Fruit fly (Drosophila melanogaster): ENCODE data around the gene CG11504.

Gene CG11504

DNA sequence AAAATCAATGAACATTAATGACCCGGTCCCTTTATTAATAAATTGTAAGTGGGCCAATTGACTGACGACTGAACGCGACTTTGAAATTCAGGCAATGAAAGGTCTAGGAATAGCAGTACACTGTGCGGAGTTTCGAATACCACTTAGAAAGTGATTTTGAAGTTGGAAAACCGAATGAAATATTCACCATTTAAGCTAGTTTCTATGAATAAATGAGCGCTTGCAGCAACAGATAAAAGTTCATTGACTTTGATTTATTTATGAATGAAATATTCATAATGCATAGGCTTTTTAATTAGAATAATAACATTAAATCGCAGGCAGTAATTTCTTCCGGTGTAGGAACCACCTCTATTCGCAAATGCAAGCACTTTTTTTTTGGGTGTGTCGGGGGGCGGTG lies 23.3 kb downstream of the CG11504 start (continued):
- TF ChIP-seq inv (GFP tag; IDR thresholded peaks at IDR 0.05; ENCODE audit: partially characterized antibody) (no peak), Hsf (GFP tag; optimal IDR thresholded peaks at IDR 0.05) (no peak), CG11247 (GFP tag; IDR thresholded peaks at IDR 0.05) (no peak), dan (GFP tag; IDR thresholded peaks at IDR 0.05) (no peak), CG34376 (GFP tag; optimal IDR thresholded peaks at IDR 0.05) (no peak), gcm (GFP tag; optimal IDR thresholded peaks at IDR 0.05) (no peak), CG18764 (GFP tag; optimal IDR thresholded peaks at IDR 0.05) (no peak), Atf3 (GFP tag; optimal IDR thresholded peaks at IDR 0.05) (no peak), CG14050 (GFP tag; IDR thresholded peaks at IDR 0.05) (no peak), Sry-β (GFP tag; optimal IDR thresholded peaks at IDR 0.05) (no peak), aop (GFP tag; IDR thresholded peaks at IDR 0.05) (no peak), Dip2 (GFP tag; IDR thresholded peaks at IDR 0.05) (no peak), CG13894 (tag; optimal IDR thresholded peaks at IDR 0.05) (no peak), CG9727 (GFP tag; optimal IDR thresholded peaks at IDR 0.05) (no peak), Fer3 (tag; optimal IDR thresholded peaks at IDR 0.05) (no peak), CG11695 (GFP tag; IDR thresholded peaks at IDR 0.05) (no peak), cad (GFP tag; optimal IDR thresholded peaks at IDR 0.05) (no peak), Camta (GFP tag; optimal IDR thresholded peaks at IDR 0.05) (no peak), CG31224 (GFP tag; IDR thresholded peaks at IDR 0.05) (no peak), hb (GFP tag; IDR thresholded peaks at IDR 0.05; ENCODE audit: partially characterized antibody) (no peak), CG3995 (GFP tag; optimal IDR thresholded peaks at IDR 0.05) (no peak), sima (GFP tag; optimal IDR thresholded peaks at IDR 0.05) (no peak), Dek (tag; optimal IDR thresholded peaks at IDR 0.05) (peak; percentile 8), CG6175 (GFP tag; IDR thresholded peaks at IDR 0.05) (no peak), ase (GFP tag; IDR thresholded peaks at IDR 0.05) (no peak), chm (GFP tag; IDR thresholded peaks at IDR 0.05) (no peak), CG18619 (GFP tag; optimal IDR thresholded peaks at IDR 0.05) (no peak), dm (GFP tag; optimal IDR thresholded peaks at IDR 0.05) (no peak), CG32772 (GFP tag; IDR thresholded peaks at IDR 0.05) (no peak), luna (GFP tag; optimal IDR thresholded peaks at IDR 0.05) (no peak), CG11696 (GFP tag; IDR thresholded peaks at IDR 0.05) (no peak), slp2 (GFP tag; optimal IDR thresholded peaks at IDR 0.05) (no peak), CG12769 (tag; optimal IDR thresholded peaks at IDR 0.05) (no peak), ci (GFP tag; IDR thresholded peaks at IDR 0.05) (no peak), twi (tag; optimal IDR thresholded peaks at IDR 0.05) (no peak), CG3163 (GFP tag; optimal IDR thresholded peaks at IDR 0.05) (no peak), CG6654 (GFP tag; optimal IDR thresholded peaks at IDR 0.05) (no peak), CG17612 (GFP tag; IDR thresholded peaks at IDR 0.05) (no peak), Hr51 (GFP tag; optimal IDR thresholded peaks at IDR 0.05) (peak in 1 of 2 experiments; percentile 50), CG12071 (GFP tag; optimal IDR thresholded peaks at IDR 0.05) (no peak), CG32532 (GFP tag; IDR thresholded peaks at IDR 0.05) (peak; percentile 27; the same call in 1 of the 2 replicates), CG6791 (GFP tag; IDR thresholded peaks at IDR 0.05; ENCODE audit: partially characterized antibody) (no peak), ranshi (GFP tag; IDR thresholded peaks at IDR 0.05) (peak; percentile 9; the same call in 1 of the 2 replicates), CG11093 (GFP tag; IDR thresholded peaks at IDR 0.05) (no peak), eve (GFP tag; optimal IDR thresholded peaks at IDR 0.05) (no peak), CG3726 (GFP tag; IDR thresholded peaks at IDR 0.05) (no peak), fd96Cb (tag; optimal IDR thresholded peaks at IDR 0.05) (peak; percentile 43), Trl (optimal IDR thresholded peaks at IDR 0.05) (no peak), Trl (GFP tag; optimal IDR thresholded peaks at IDR 0.05) (no peak), dysf (GFP tag; IDR thresholded peaks at IDR 0.05) (peak; percentile 59; the same call in 1 of the 3 replicates), croc (GFP tag; conservative IDR thresholded peaks at IDR 0.05) (no peak), fd64A (GFP tag; optimal IDR thresholded peaks at IDR 0.05) (no peak), CG12155 (GFP tag; optimal IDR thresholded peaks at IDR 0.05) (peak; percentile 10)
